Fruit fly (Drosophila melanogaster) whole organism, embryonic: ENCODE data around the gene CG33702.

Experiments used
- CG10267 ChIP-seq: fragments of 200-800 bp; sonication (Bioruptor generic); optimal IDR thresholded peaks from 2 replicates; lab custom pipeline; 2018; ENCODE audit warnings: missing biosample characterization, mild to moderate bottlenecking, missing genetic modification characterization, moderate library complexity
- CG13424 ChIP-seq: fragments of 200-800 bp; sonication (Bioruptor generic); optimal IDR thresholded peaks from 2 replicates; lab custom pipeline; 2019; ENCODE audit warnings: missing biosample characterization, mild to moderate bottlenecking, missing genetic modification characterization, moderate library complexity
- CG15011 ChIP-seq: fragments of 200-800 bp; sonication (Bioruptor generic); optimal IDR thresholded peaks from 3 replicates; lab custom pipeline; 2018; ENCODE audit warnings: missing biosample characterization, mild to moderate bottlenecking, missing genetic modification characterization
- CG15269 ChIP-seq: fragments of 200-800 bp; sonication (Bioruptor generic); optimal IDR thresholded peaks from 2 replicates; lab custom pipeline; 2018; ENCODE audit warnings: missing biosample characterization, mild to moderate bottlenecking, missing genetic modification characterization, moderate library complexity
- CG1603 ChIP-seq: fragments of 200-800 bp; sonication (Bioruptor generic); optimal IDR thresholded peaks from 2 replicates; lab custom pipeline; 2019; ENCODE audit warnings: missing biosample characterization, mild to moderate bottlenecking, missing genetic modification characterization, moderate library complexity
- CG16815 ChIP-seq: fragments of 200-800 bp; sonication (Bioruptor generic); optimal IDR thresholded peaks from 3 replicates; lab custom pipeline; 2017; ENCODE audit warnings: missing biosample characterization, mild to moderate bottlenecking, missing genetic modification characterization
- CG16863 ChIP-seq: fragments of 200-800 bp; sonication (Bioruptor generic); optimal IDR thresholded peaks from 3 replicates; lab custom pipeline; 2016; ENCODE audit warnings: missing biosample characterization, missing genetic modification characterization
- CG17912 ChIP-seq: fragments of 200-800 bp; sonication (Bioruptor generic); optimal IDR thresholded peaks from 2 replicates; lab custom pipeline; 2018; ENCODE audit warnings: missing biosample characterization, mild to moderate bottlenecking, missing genetic modification characterization
- CG1792 ChIP-seq: fragments of 200-800 bp; sonication (Bioruptor generic); optimal IDR thresholded peaks from 2 replicates; lab custom pipeline; 2016; ENCODE audit warnings: missing biosample characterization, missing genetic modification characterization
- CG18262 ChIP-seq: fragments of 200-800 bp; optimal IDR thresholded peaks from 3 replicates; lab custom pipeline; 2019; ENCODE audit warnings: missing biosample characterization, mild to moderate bottlenecking, missing genetic modification characterization, moderate library complexity
- CG2129 ChIP-seq: fragments of 200-800 bp; sonication (Bioruptor generic); IDR thresholded peaks from 2 replicates; pipeline ENCODE4 v1.3.6; 2022; ENCODE audit warnings: missing biosample characterization, missing genetic modification characterization; ENCODE audit not compliant: partially characterized antibody
- CG2678 ChIP-seq: fragments of 200-800 bp; sonication (Bioruptor generic); optimal IDR thresholded peaks from 3 replicates; lab custom pipeline; 2019; ENCODE audit warnings: missing biosample characterization, mild to moderate bottlenecking, missing genetic modification characterization, moderate library complexity
- CG32772 ChIP-seq: fragments of 200-800 bp; sonication (Bioruptor generic); IDR thresholded peaks from 2 replicates; pipeline ENCODE4 v1.3.6; 2022; ENCODE audit warnings: missing biosample characterization, missing genetic modification characterization
- CG33557 ChIP-seq: fragments of 200-800 bp; sonication (Bioruptor generic); optimal IDR thresholded peaks from 2 replicates; lab custom pipeline; 2019; ENCODE audit warnings: missing biosample characterization, mild to moderate bottlenecking, missing genetic modification characterization, moderate library complexity
- CG3995 ChIP-seq: fragments of 200-800 bp; sonication (Bioruptor generic); optimal IDR thresholded peaks from 3 replicates; lab custom pipeline; 2016; ENCODE audit warnings: missing biosample characterization, missing genetic modification characterization
- CG42726 ChIP-seq: fragments of 200-800 bp; sonication (Bioruptor generic); IDR thresholded peaks from 2 replicates; pipeline ENCODE4 v1.3.6; 2022; ENCODE audit warnings: missing biosample characterization, missing genetic modification characterization; ENCODE audit not compliant: partially characterized antibody
- CG6683 ChIP-seq: fragments of 200-800 bp; sonication (Bioruptor generic); optimal IDR thresholded peaks from 2 replicates; lab custom pipeline; 2017; ENCODE audit warnings: missing biosample characterization, mild to moderate bottlenecking, missing genetic modification characterization, missing genetic modification reagents
- CG6813 ChIP-seq: fragments of 200-800 bp; sonication (Bioruptor generic); optimal IDR thresholded peaks from 2 replicates; lab custom pipeline; 2017; ENCODE audit warnings: missing biosample characterization, missing genetic modification characterization, mild to moderate bottlenecking, moderate library complexity, missing genetic modification reagents
- CG7357 ChIP-seq: fragments of 200-800 bp; sonication (Bioruptor generic); IDR thresholded peaks from 3 replicates; pipeline ENCODE4 v1.3.6; 2022; ENCODE audit warnings: missing biosample characterization, missing genetic modification characterization
- CG8089 ChIP-seq: fragments of 200-800 bp; sonication (Bioruptor generic); optimal IDR thresholded peaks from 3 replicates; lab custom pipeline; 2016; ENCODE audit warnings: missing biosample characterization, missing genetic modification characterization
- D19B ChIP-seq: fragments of 200-800 bp; sonication (Bioruptor generic); optimal IDR thresholded peaks from 2 replicates; lab custom pipeline; 2017; ENCODE audit warnings: missing biosample characterization, mild to moderate bottlenecking, missing genetic modification characterization
- Dad ChIP-seq: fragments of 200-800 bp; sonication (Bioruptor generic); optimal IDR thresholded peaks from 3 replicates; lab custom pipeline; 2016; ENCODE audit warnings: missing biosample characterization, missing genetic modification characterization
- GATAe ChIP-seq: fragments of 200-800 bp; sonication (Bioruptor generic); conservative IDR thresholded peaks from 2 replicates; pipeline ENCODE4 v1.3.6; 2022; ENCODE audit warnings: missing biosample characterization, missing genetic modification characterization
- HmgD ChIP-seq: fragments of 200-800 bp; sonication (Bioruptor generic); optimal IDR thresholded peaks from 3 replicates; lab custom pipeline; 2016; ENCODE audit warnings: missing biosample characterization, missing genetic modification characterization
- Hmx ChIP-seq: fragments of 200-800 bp; sonication (Bioruptor generic); optimal IDR thresholded peaks from 2 replicates; lab custom pipeline; 2016; ENCODE audit warnings: missing biosample characterization, missing genetic modification characterization
- Hr3 ChIP-seq: fragments of 200-800 bp; sonication (Bioruptor generic); optimal IDR thresholded peaks from 3 replicates; lab custom pipeline; 2016; ENCODE audit warnings: missing biosample characterization, missing genetic modification characterization
- Lhr ChIP-seq: fragments of 200-800 bp; sonication (Bioruptor generic); optimal IDR thresholded peaks from 3 replicates; lab custom pipeline; 2017; ENCODE audit warnings: mild to moderate bottlenecking, missing biosample characterization, missing genetic modification reagents, missing genetic modification characterization
- MBD-R2 ChIP-seq: fragments of 200-800 bp; sonication (Bioruptor generic); IDR thresholded peaks from 2 replicates; pipeline ENCODE4 v1.3.6; 2022; ENCODE audit warnings: missing biosample characterization, missing genetic modification characterization
- Neu2 ChIP-seq: fragments of 200-800 bp; sonication (Bioruptor generic); optimal IDR thresholded peaks from 3 replicates; lab custom pipeline; 2016; ENCODE audit warnings: missing biosample characterization, missing genetic modification characterization, borderline replicate concordance
- Six4 ChIP-seq: fragments of 200-800 bp; sonication (Bioruptor generic); optimal IDR thresholded peaks from 2 replicates; lab custom pipeline; 2016; ENCODE audit warnings: missing biosample characterization, missing genetic modification characterization
- Ssrp ChIP-seq: fragments of 200-800 bp; sonication (Bioruptor generic); optimal IDR thresholded peaks from 2 replicates; lab custom pipeline; 2018; ENCODE audit warnings: missing biosample characterization, mild to moderate bottlenecking, missing genetic modification characterization, moderate library complexity
- Trl ChIP-seq, 3 experiments: fragments of >200 bp in 2 of 3; fragments of 200-800 bp in 1 of 3; sonication (Bioruptor generic) in 1 of 3; optimal IDR thresholded peaks; 2 replicates in 1 of 3; 3 replicates in 2 of 3; lab custom pipeline; 2016 to 2017; ENCODE audit warnings: missing biosample characterization in 1 of 3, missing genetic modification characterization in 1 of 3
- YL-1 ChIP-seq: fragments of 200-800 bp; sonication (Bioruptor generic); optimal IDR thresholded peaks from 3 replicates; lab custom pipeline; 2017; ENCODE audit warnings: missing biosample characterization, mild to moderate bottlenecking, missing genetic modification characterization
- al ChIP-seq: fragments of 200-800 bp; sonication (Bioruptor generic); IDR thresholded peaks from 2 replicates; pipeline ENCODE4 v1.3.6; 2022; ENCODE audit warnings: missing biosample characterization, missing genetic modification characterization
- ci ChIP-seq: fragments of 200-800 bp; sonication (Bioruptor generic); IDR thresholded peaks from 3 replicates; pipeline ENCODE4 v1.3.6; 2022; ENCODE audit warnings: missing biosample characterization, missing genetic modification characterization
- crol ChIP-seq: fragments of 200-800 bp; sonication (Bioruptor generic); IDR thresholded peaks from 2 replicates; pipeline ENCODE4 v1.3.6; 2022; ENCODE audit warnings: missing biosample characterization, missing genetic modification characterization
- disco-r ChIP-seq: fragments of 200-800 bp; sonication (Bioruptor generic); optimal IDR thresholded peaks from 2 replicates; lab custom pipeline; 2016; ENCODE audit warnings: missing biosample characterization, missing genetic modification characterization
- fd64A ChIP-seq: fragments of 200-800 bp; sonication (Bioruptor generic); optimal IDR thresholded peaks from 3 replicates; lab custom pipeline; 2018; ENCODE audit warnings: missing biosample characterization, mild to moderate bottlenecking, missing genetic modification characterization
- jigr1 ChIP-seq: fragments of 200-800 bp; sonication (Bioruptor generic); IDR thresholded peaks from 3 replicates; pipeline ENCODE4 v1.3.6; 2022; ENCODE audit warnings: missing biosample characterization, missing genetic modification characterization
- lola ChIP-seq, 3 experiments: fragments of >200 bp in 2 of 3; fragments of 200-800 bp in 1 of 3; sonication (Bioruptor generic) in 1 of 3; optimal IDR thresholded peaks; 2 replicates each; lab custom pipeline; 2017 to 2019; ENCODE audit warnings: missing biosample characterization in 3 of 3, missing genetic modification characterization in 3 of 3, mild to moderate bottlenecking in 1 of 3, moderate library complexity in 1 of 3
- schlank ChIP-seq: fragments of 200-800 bp; sonication (Bioruptor generic); optimal IDR thresholded peaks from 2 replicates; lab custom pipeline; 2018; ENCODE audit warnings: missing biosample characterization, mild to moderate bottlenecking, missing genetic modification characterization
- slbo ChIP-seq: fragments of 200-800 bp; sonication (Bioruptor generic); IDR thresholded peaks from 2 replicates; pipeline ENCODE4 v1.3.6; 2022; ENCODE audit warnings: missing biosample characterization, missing genetic modification characterization
- slp2 ChIP-seq: fragments of 200-800 bp; sonication (Bioruptor generic); optimal IDR thresholded peaks from 2 replicates; lab custom pipeline; 2016; ENCODE audit warnings: missing biosample characterization, missing genetic modification characterization
- sr ChIP-seq: fragments of 200-800 bp; sonication (Bioruptor generic); IDR thresholded peaks from 3 replicates; pipeline ENCODE4 v1.3.6; 2022; ENCODE audit warnings: missing biosample characterization, missing genetic modification characterization
- ssp ChIP-seq: fragments of 200-800 bp; sonication (Bioruptor generic); IDR thresholded peaks from 2 replicates; pipeline ENCODE4 v1.3.6; 2022; ENCODE audit warnings: missing biosample characterization, missing genetic modification characterization
- toy ChIP-seq: fragments of 200-800 bp; sonication (Bioruptor generic); IDR thresholded peaks from 2 replicates; pipeline ENCODE4 v1.3.6; 2022; ENCODE audit warnings: missing biosample characterization, missing genetic modification characterization
- unpg ChIP-seq: fragments of 200-800 bp; sonication (Bioruptor generic); optimal IDR thresholded peaks from 3 replicates; lab custom pipeline; 2018; ENCODE audit warnings: missing biosample characterization, mild to moderate bottlenecking, missing genetic modification characterization, moderate library complexity
- usp ChIP-seq: fragments of >200 bp; optimal IDR thresholded peaks from 2 replicates; lab custom pipeline; 2017; ENCODE audit warnings: missing biosample characterization, missing genetic modification characterization
- vvl ChIP-seq: fragments of 200-800 bp; sonication (Bioruptor generic); IDR thresholded peaks from 2 replicates; pipeline ENCODE4 v1.3.6; 2022; ENCODE audit warnings: missing biosample characterization, missing genetic modification characterization
- z ChIP-seq: fragments of 200-800 bp; sonication (Bioruptor generic); IDR thresholded peaks from 3 replicates; pipeline ENCODE4 v1.3.6; 2022; ENCODE audit warnings: missing biosample characterization, missing genetic modification characterization

Gene CG33702

DNA sequence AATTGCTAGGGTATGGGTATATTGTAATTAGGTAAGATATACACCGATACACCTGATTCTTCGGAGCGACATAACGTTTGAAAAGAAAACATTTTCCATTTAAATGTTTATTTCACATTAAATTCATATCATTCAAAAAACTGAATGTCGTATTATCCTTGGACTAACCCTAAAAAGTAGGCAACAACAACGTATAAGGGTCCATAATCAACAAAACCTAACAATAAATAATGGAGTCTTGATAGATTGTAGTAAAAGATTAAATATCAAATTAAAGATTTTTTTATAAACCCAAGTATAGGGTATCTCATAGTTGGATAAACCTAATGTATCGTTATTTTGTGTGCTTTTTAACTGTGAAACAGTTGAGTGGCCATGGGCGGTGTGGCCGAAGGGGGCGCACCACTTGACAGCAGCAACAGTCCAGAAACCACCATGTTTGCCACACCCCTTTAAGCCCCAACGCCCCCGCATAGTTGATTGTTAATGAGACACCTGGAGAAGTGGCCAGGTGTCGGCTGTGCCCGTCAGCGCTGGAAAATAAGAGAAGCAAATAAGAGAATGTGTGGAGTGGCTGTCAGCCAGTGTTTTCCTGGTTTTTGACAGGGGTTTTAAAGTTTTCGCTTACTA is 44.8 kb downstream of the CG33702 start (continued):
- no peak for TF ChIP-seq YL-1 (GFP tag; lab: Kevin White, UChicago)
- peak; percentile 35 for TF ChIP-seq slbo (GFP tag; lab: Robert Waterston, UW)
- no peak for TF ChIP-seq sr
- no peak for TF ChIP-seq CG8089 (GFP tag; lab: Kevin White, UChicago)
- no peak for TF ChIP-seq ssp (GFP tag; lab: Robert Waterston, UW)
- no peak for TF ChIP-seq unpg
- no peak for TF ChIP-seq CG32772 (GFP tag; lab: Robert Waterston, UW)
- peak; percentile 2 for TF ChIP-seq CG3995 (GFP tag; lab: Kevin White, UChicago)
- no peak for TF ChIP-seq fd64A
- no peak for TF ChIP-seq z (GFP tag; lab: Robert Waterston, UW)
- peak; percentile 30 for TF ChIP-seq CG15269 (tag; lab: Kevin White, UChicago)
- 0 out of 2 replicates have a peak, but pooled peaks have one; percentile 9 for TF ChIP-seq vvl
- no peak for TF ChIP-seq al (GFP tag; lab: Robert Waterston, UW)
- TF ChIP-seq GATAe (GFP tag; lab: Robert Waterston, UW): no peak
- peak; percentile 23 for TF ChIP-seq CG10267 (tag; lab: Kevin White, UChicago)
- no peak for TF ChIP-seq Trl (optimal IDR thresholded peaks at IDR 0.05; lab: Kevin White, UChicago)
- no peak for TF ChIP-seq Trl (GFP tag; optimal IDR thresholded peaks at IDR 0.05; lab: Kevin White, UChicago)
- TF ChIP-seq slp2: no peak
- TF ChIP-seq CG18262 (tag; lab: Kevin White, UChicago): peak; percentile 60
- TF ChIP-seq Hr3: peak; percentile 1
- no peak for TF ChIP-seq CG16863 (GFP tag; lab: Kevin White, UChicago)
- TF ChIP-seq crol (GFP tag; lab: Robert Waterston, UW): no peak
- no peak for TF ChIP-seq HmgD (GFP tag; lab: Kevin White, UChicago)
- no peak for TF ChIP-seq toy
- no peak for TF ChIP-seq CG7357 (GFP tag; lab: Robert Waterston, UW)
- peak; percentile 73 for TF ChIP-seq CG2678 (tag; lab: Kevin White, UChicago)
- no peak for TF ChIP-seq CG42726 (GFP tag; lab: Robert Waterston, UW)
- TF ChIP-seq CG1792 (GFP tag; lab: Kevin White, UChicago): no peak
- TF ChIP-seq D19B (GFP tag; lab: Kevin White, UChicago): peak; percentile 76
- peak; percentile 4 for TF ChIP-seq CG13424 (tag; lab: Kevin White, UChicago)
- no peak for TF ChIP-seq Dad (GFP tag; lab: Kevin White, UChicago)
- TF ChIP-seq CG6813 (GFP tag; lab: Kevin White, UChicago): no peak
- TF ChIP-seq CG17912 (GFP tag; lab: Kevin White, UChicago): no peak
- TF ChIP-seq MBD-R2 (GFP tag; lab: Robert Waterston, UW): no peak
- TF ChIP-seq jigr1 (GFP tag; lab: Robert Waterston, UW): no peak
- no peak for TF ChIP-seq CG16815 (GFP tag; lab: Kevin White, UChicago)
- TF ChIP-seq CG6683 (GFP tag; lab: Kevin White, UChicago): no peak
- no peak for TF ChIP-seq ci (GFP tag; lab: Robert Waterston, UW)
- TF ChIP-seq usp: no peak
- no peak for TF ChIP-seq CG2129 (GFP tag; lab: Robert Waterston, UW)
- TF ChIP-seq lola (GFP tag; optimal IDR thresholded peaks at IDR 0.05; lab: Kevin White, UChicago): no peak
- peak; percentile 14 for TF ChIP-seq CG15011 (GFP tag; lab: Kevin White, UChicago)
- no peak for TF ChIP-seq Six4 (GFP tag; lab: Kevin White, UChicago)
- peak; percentile 34 for TF ChIP-seq Ssrp
- no peak for TF ChIP-seq disco-r (GFP tag; lab: Kevin White, UChicago)
- TF ChIP-seq Neu2 (GFP tag; lab: Kevin White, UChicago): no peak
- no peak for TF ChIP-seq Lhr
- TF ChIP-seq CG1603: no peak
- TF ChIP-seq Hmx (GFP tag; lab: Kevin White, UChicago): no peak
- no peak for TF ChIP-seq CG33557 (GFP tag; lab: Kevin White, UChicago)
- no peak for TF ChIP-seq schlank (tag; lab: Kevin White, UChicago)
